Fruit fly (Drosophila melanogaster): ENCODE data around the gene sordd2.
A peak's percentile ranks its signal among the peaks of the same experiment; 100 is the strongest.
"Not testable (repeated sequence)": the region's sequence is repeated elsewhere in the genome, so short reads cannot be mapped to it uniquely, and the experiment has no call there.

The sordd2 gene

dm6 chrX:15799085-15799557, at the start of gene sordd2, which contains the start of gene CG15602:
Gene sordd2 (minus strand): TSS chrX:15799162.
Gene CG15602 (plus strand): TSS chrX:15799426.
- TF ChIP-seq br, tai, sage (GFP tag; optimal IDR thresholded peaks at IDR 0.05): not testable (repeated sequence)

dm6 chrX:15844139-15844538, 45.2 kb upstream of the sordd2 start, which contains the start of the genes ArgRS and CG8578:
Gene ArgRS (minus strand): TSS chrX:15844145.
Gene CG8578 (plus strand): TSS chrX:15844476.
- TF ChIP-seq CrebA (GFP tag; optimal IDR thresholded peaks at IDR 0.05; ENCODE audit: borderline replicate concordance) (no peak), br (GFP tag; optimal IDR thresholded peaks at IDR 0.05) (no peak), Vsx2 (GFP tag; optimal IDR thresholded peaks at IDR 0.05; ENCODE audit: partially characterized antibody) (no peak), foxo (GFP tag; optimal IDR thresholded peaks at IDR 0.05) (peak in 1 of 2 experiments; percentile 86), Hr83 (GFP tag; optimal IDR thresholded peaks at IDR 0.05; ENCODE audit: poor library complexity, severe bottlenecking) (no peak), GATAd (GFP tag; optimal IDR thresholded peaks at IDR 0.05) (no peak), woc (GFP tag; optimal IDR thresholded peaks at IDR 0.05) (peak; percentile 81), tai (GFP tag; optimal IDR thresholded peaks at IDR 0.05) (no peak), brk (GFP tag; optimal IDR thresholded peaks at IDR 0.05) (no peak), rgr (GFP tag; optimal IDR thresholded peaks at IDR 0.05) (peak; percentile 17), Dfd (GFP tag; optimal IDR thresholded peaks at IDR 0.05) (no peak), sv (GFP tag; optimal IDR thresholded peaks at IDR 0.05) (peak; percentile 46), lola (GFP tag; optimal IDR thresholded peaks at IDR 0.05) (no peak), HLH106 (tag; optimal IDR thresholded peaks at IDR 0.05) (peak; percentile 85), Hnf4 (GFP tag; optimal IDR thresholded peaks at IDR 0.05) (peak; percentile 52), sage (GFP tag; optimal IDR thresholded peaks at IDR 0.05) (no peak), CG9705 (GFP tag; optimal IDR thresholded peaks at IDR 0.05) (peak; percentile 21), Jra (GFP tag; optimal IDR thresholded peaks at IDR 0.05) (peak; percentile 64), N (GFP tag; optimal IDR thresholded peaks at IDR 0.05) (peak; percentile 30), Dif (GFP tag; optimal IDR thresholded peaks at IDR 0.05; ENCODE audit: partially characterized antibody) (no peak), Hr78 (GFP tag; optimal IDR thresholded peaks at IDR 0.05) (peak; percentile 51), fru (GFP tag; optimal IDR thresholded peaks at IDR 0.05) (peak; percentile 83), dsf (GFP tag; optimal IDR thresholded peaks at IDR 0.05; ENCODE audit: borderline replicate concordance) (no peak), CG32264 (GFP tag; optimal IDR thresholded peaks at IDR 0.05) (no peak), h (GFP tag; optimal IDR thresholded peaks at IDR 0.05) (peak; percentile 54), jim (GFP tag; optimal IDR thresholded peaks at IDR 0.05) (no peak), Sp1 (GFP tag; optimal IDR thresholded peaks at IDR 0.05) (no peak), Abd-B (GFP tag; optimal IDR thresholded peaks at IDR 0.05) (no peak), psq (GFP tag; optimal IDR thresholded peaks at IDR 0.05) (peak; percentile 36), ey (GFP tag; optimal IDR thresholded peaks at IDR 0.05) (peak; percentile 69), Myc (optimal IDR thresholded peaks at IDR 0.05) (peak; percentile 31), pan (optimal IDR thresholded peaks at IDR 0.05) (no peak), OdsH (GFP tag; optimal IDR thresholded peaks at IDR 0.05) (no peak), Mio (GFP tag; optimal IDR thresholded peaks at IDR 0.05) (no peak), dl (GFP tag; optimal IDR thresholded peaks at IDR 0.05; ENCODE audit: insufficient read depth in 1 of 2, partially characterized antibody in 2 of 2) (no peak), dmrt93B (GFP tag; optimal IDR thresholded peaks at IDR 0.05) (no peak), usp (GFP tag; optimal IDR thresholded peaks at IDR 0.05) (no peak), Rel (GFP tag; optimal IDR thresholded peaks at IDR 0.05) (no peak), Rel (tag; optimal IDR thresholded peaks at IDR 0.05) (peak; percentile 19)

- no peak for TF ChIP-seq br (GFP tag; optimal IDR thresholded peaks at IDR 0.05)
- no peak for TF ChIP-seq tai (GFP tag; optimal IDR thresholded peaks at IDR 0.05)
- no peak for TF ChIP-seq h (GFP tag; optimal IDR thresholded peaks at IDR 0.05)
- no peak for TF ChIP-seq foxo (GFP tag; optimal IDR thresholded peaks at IDR 0.05)
- TF ChIP-seq N (GFP tag; optimal IDR thresholded peaks at IDR 0.05): no peak
- no peak for TF ChIP-seq HLH106 (tag; optimal IDR thresholded peaks at IDR 0.05)
- no peak for TF ChIP-seq GATAd (GFP tag; optimal IDR thresholded peaks at IDR 0.05)
- no peak for TF ChIP-seq Hr83 (GFP tag; optimal IDR thresholded peaks at IDR 0.05; ENCODE audit: poor library complexity, severe bottlenecking)
- no peak for TF ChIP-seq CG32264 (GFP tag; optimal IDR thresholded peaks at IDR 0.05)
These were observed 42.4 kb upstream of the sordd2 start for dm6 chrX:15841346-15841745.

All from whole organism, wandering third instar larva.